Fruit fly (Drosophila melanogaster) whole organism, prepupa: ENCODE data around the gene CG4666.

ENCODE experiments used
- Blimp-1 ChIP-seq: fragments of 200-800 bp; sonication (Bioruptor generic); optimal IDR thresholded peaks from 3 replicates; lab custom pipeline; 2017; ENCODE audit warnings: missing biosample characterization, missing genetic modification characterization, mild to moderate bottlenecking, moderate library complexity, missing genetic modification reagents
- CG10631 ChIP-seq: fragments of 200-800 bp; sonication (Bioruptor generic); optimal IDR thresholded peaks from 2 replicates; lab custom pipeline; 2016; ENCODE audit warnings: missing biosample characterization, missing genetic modification characterization
- CG10669 ChIP-seq: fragments of 200-800 bp; sonication (Bioruptor generic); optimal IDR thresholded peaks from 3 replicates; lab custom pipeline; 2018; ENCODE audit warnings: missing biosample characterization, mild to moderate bottlenecking, missing genetic modification characterization, moderate library complexity
- CG11294 ChIP-seq: fragments of 200-800 bp; sonication (Bioruptor generic); IDR thresholded peaks from 2 replicates; pipeline ENCODE4 v1.3.6; 2022; ENCODE audit warnings: missing biosample characterization, missing genetic modification characterization
- CG11902 ChIP-seq: fragments of 200-800 bp; sonication (Bioruptor generic); optimal IDR thresholded peaks from 3 replicates; lab custom pipeline; 2016; ENCODE audit warnings: missing biosample characterization, missing genetic modification characterization
- CG15336 ChIP-seq: fragments of 200-800 bp; sonication (Bioruptor generic); IDR thresholded peaks from 2 replicates; pipeline ENCODE4 v1.3.6; 2022; ENCODE audit warnings: missing biosample characterization, missing genetic modification characterization
- CG1621 ChIP-seq: fragments of 200-800 bp; sonication (Bioruptor generic); optimal IDR thresholded peaks from 3 replicates; lab custom pipeline; 2018; ENCODE audit warnings: missing biosample characterization, mild to moderate bottlenecking, missing genetic modification characterization
- CG16779 ChIP-seq: fragments of 200-800 bp; sonication (Bioruptor generic); optimal IDR thresholded peaks from 3 replicates; lab custom pipeline; 2017; ENCODE audit warnings: missing biosample characterization, mild to moderate bottlenecking, missing genetic modification characterization
- CG3032 ChIP-seq: fragments of 200-800 bp; optimal IDR thresholded peaks from 2 replicates; lab custom pipeline; 2019; ENCODE audit warnings: missing biosample characterization, mild to moderate bottlenecking, missing genetic modification characterization, moderate library complexity
- CG32006 ChIP-seq: fragments of 200-800 bp; sonication (Bioruptor generic); optimal IDR thresholded peaks from 3 replicates; lab custom pipeline; 2017; ENCODE audit warnings: missing biosample characterization, mild to moderate bottlenecking, missing genetic modification characterization
- CG3919 ChIP-seq: fragments of 200-800 bp; sonication (Bioruptor generic); optimal IDR thresholded peaks from 3 replicates; lab custom pipeline; 2016; ENCODE audit warnings: missing biosample characterization, missing genetic modification characterization
- CG4318 ChIP-seq: fragments of 200-800 bp; sonication (Bioruptor generic); optimal IDR thresholded peaks from 3 replicates; lab custom pipeline; 2017; ENCODE audit warnings: missing biosample characterization, mild to moderate bottlenecking, missing genetic modification characterization
- CG6163 ChIP-seq: fragments of 200-800 bp; sonication (Bioruptor generic); IDR thresholded peaks from 3 replicates; pipeline ENCODE4 v1.3.6; 2022; ENCODE audit warnings: missing biosample characterization, missing genetic modification characterization
- CG6276 ChIP-seq: fragments of 200-800 bp; sonication (Bioruptor generic); optimal IDR thresholded peaks from 2 replicates; lab custom pipeline; 2017; ENCODE audit warnings: missing biosample characterization, mild to moderate bottlenecking, missing genetic modification characterization
- CG6792 ChIP-seq: fragments of 200-800 bp; sonication (Bioruptor generic); optimal IDR thresholded peaks from 3 replicates; lab custom pipeline; 2016; ENCODE audit warnings: missing biosample characterization, missing genetic modification characterization
- CG7368 ChIP-seq: fragments of 200-800 bp; sonication (Bioruptor generic); optimal IDR thresholded peaks from 3 replicates; lab custom pipeline; 2016; ENCODE audit warnings: missing biosample characterization, missing genetic modification characterization
- CG8319 ChIP-seq: fragments of 200-800 bp; sonication (Bioruptor generic); optimal IDR thresholded peaks from 3 replicates; lab custom pipeline; 2016; ENCODE audit warnings: missing biosample characterization, missing genetic modification characterization
- CG8632 ChIP-seq: fragments of 200-800 bp; sonication (Bioruptor generic); optimal IDR thresholded peaks from 3 replicates; lab custom pipeline; 2016; ENCODE audit warnings: missing biosample characterization, missing genetic modification characterization
- CG9139 ChIP-seq: fragments of 200-800 bp; sonication (Bioruptor generic); optimal IDR thresholded peaks from 3 replicates; lab custom pipeline; 2017; ENCODE audit warnings: missing biosample characterization, mild to moderate bottlenecking, missing genetic modification characterization
- Eip75B ChIP-seq: fragments of 200-800 bp; sonication (Bioruptor generic); optimal IDR thresholded peaks from 3 replicates; lab custom pipeline; 2016; ENCODE audit warnings: missing biosample characterization, missing genetic modification characterization
- Eip78C ChIP-seq: fragments of 200-800 bp; sonication (Bioruptor generic); peaks from one replicate; lab custom pipeline; 2016; ENCODE audit warnings: missing biosample characterization, missing genetic modification characterization
- Eip93F ChIP-seq: fragments of 200-800 bp; sonication (Bioruptor generic); optimal IDR thresholded peaks from 2 replicates; lab custom pipeline; 2016; ENCODE audit warnings: missing biosample characterization, mild to moderate bottlenecking, missing genetic modification characterization
- Ets21C ChIP-seq: fragments of 200-800 bp; sonication (Bioruptor generic); optimal IDR thresholded peaks from 3 replicates; lab custom pipeline; 2016; ENCODE audit warnings: missing biosample characterization, missing genetic modification characterization
- Ets96B ChIP-seq: fragments of 200-800 bp; optimal IDR thresholded peaks from 2 replicates; lab custom pipeline; 2019; ENCODE audit warnings: missing biosample characterization, mild to moderate bottlenecking, missing genetic modification characterization, moderate library complexity
- Gug ChIP-seq: fragments of 200-800 bp; sonication (Bioruptor generic); IDR thresholded peaks from 2 replicates; pipeline ENCODE4 v1.3.6; 2022; ENCODE audit warnings: missing biosample characterization, missing genetic modification characterization
- Hr38 ChIP-seq: sonication (Bioruptor generic); optimal IDR thresholded peaks from 2 replicates; lab custom pipeline; 2016; ENCODE audit warnings: missing biosample characterization, missing genetic modification characterization
- Hr4 ChIP-seq: fragments of 200-800 bp; sonication (Bioruptor generic); optimal IDR thresholded peaks from 3 replicates; lab custom pipeline; 2016; ENCODE audit warnings: missing biosample characterization, missing genetic modification characterization
- Lpt ChIP-seq: fragments of 200-800 bp; sonication (Bioruptor generic); optimal IDR thresholded peaks from 3 replicates; lab custom pipeline; 2016; ENCODE audit warnings: missing biosample characterization, missing genetic modification characterization
- Met ChIP-seq: fragments of 200-800 bp; sonication (Bioruptor generic); optimal IDR thresholded peaks from 3 replicates; lab custom pipeline; 2016; ENCODE audit warnings: missing biosample characterization, missing genetic modification characterization
- OdsH ChIP-seq: fragments of 200-800 bp; sonication (Bioruptor generic); optimal IDR thresholded peaks from 3 replicates; lab custom pipeline; 2016; ENCODE audit warnings: missing biosample characterization, missing genetic modification characterization
- Smox ChIP-seq: fragments of 200-800 bp; sonication (Bioruptor generic); optimal IDR thresholded peaks from 3 replicates; lab custom pipeline; 2016; ENCODE audit warnings: missing biosample characterization, missing genetic modification characterization
- Sox102F ChIP-seq: fragments of 200-800 bp; sonication (Bioruptor generic); optimal IDR thresholded peaks from 2 replicates; lab custom pipeline; 2016; ENCODE audit warnings: missing biosample characterization, mild to moderate bottlenecking, missing genetic modification characterization
- Sox14 ChIP-seq: fragments of 200-800 bp; sonication (Bioruptor generic); optimal IDR thresholded peaks from 3 replicates; lab custom pipeline; 2016; ENCODE audit warnings: missing biosample characterization, missing genetic modification characterization
- achi ChIP-seq: fragments of 200-800 bp; sonication (Bioruptor generic); optimal IDR thresholded peaks from 3 replicates; lab custom pipeline; 2016; ENCODE audit warnings: missing biosample characterization, missing genetic modification characterization
- acj6 ChIP-seq: fragments of 200-800 bp; sonication (Bioruptor generic); optimal IDR thresholded peaks from 3 replicates; lab custom pipeline; 2016; ENCODE audit warnings: missing biosample characterization, missing genetic modification characterization
- cyc ChIP-seq: fragments of 200-800 bp; sonication (Bioruptor generic); optimal IDR thresholded peaks from 3 replicates; lab custom pipeline; 2016; ENCODE audit warnings: missing biosample characterization, missing genetic modification characterization
- dsx ChIP-seq: fragments of 200-800 bp; optimal IDR thresholded peaks from 3 replicates; lab custom pipeline; 2019; ENCODE audit warnings: missing biosample characterization, mild to moderate bottlenecking, missing genetic modification characterization, moderate library complexity; ENCODE audit not compliant: poor library complexity, severe bottlenecking
- eg ChIP-seq: fragments of 200-800 bp; sonication (Bioruptor generic); IDR thresholded peaks from 3 replicates; pipeline ENCODE4 v1.3.6; 2022; ENCODE audit warnings: missing biosample characterization, missing genetic modification characterization
- esn ChIP-seq: fragments of 200-800 bp; sonication (Bioruptor generic); optimal IDR thresholded peaks from 2 replicates; lab custom pipeline; 2016; ENCODE audit warnings: missing biosample characterization, mild to moderate bottlenecking, missing genetic modification characterization, moderate library complexity
- fd59A ChIP-seq: fragments of 200-800 bp; sonication (Bioruptor generic); optimal IDR thresholded peaks from 2 replicates; lab custom pipeline; 2017; ENCODE audit warnings: missing biosample characterization, mild to moderate bottlenecking, missing genetic modification characterization, missing genetic modification reagents
- fd85E ChIP-seq: fragments of 200-800 bp; sonication (Bioruptor generic); optimal IDR thresholded peaks from 3 replicates; lab custom pipeline; 2016; ENCODE audit warnings: missing biosample characterization, missing genetic modification characterization
- net ChIP-seq: fragments of 200-800 bp; sonication (Bioruptor generic); optimal IDR thresholded peaks from 3 replicates; lab custom pipeline; 2016; ENCODE audit warnings: missing biosample characterization, missing genetic modification characterization
- pdm3 ChIP-seq: fragments of 200-800 bp; sonication (Bioruptor generic); optimal IDR thresholded peaks from 3 replicates; lab custom pipeline; 2016; ENCODE audit warnings: missing biosample characterization, missing genetic modification characterization
- salr ChIP-seq, 2 experiments: fragments of 200-800 bp; sonication (Bioruptor generic); optimal IDR thresholded peaks; 3 replicates each; lab custom pipeline; 2016 to 2018; ENCODE audit warnings: missing biosample characterization in 2 of 2, missing genetic modification characterization in 2 of 2, mild to moderate bottlenecking in 1 of 2
- svp ChIP-seq: fragments of 200-800 bp; sonication (Bioruptor generic); peaks from one replicate; lab custom pipeline; 2016; ENCODE audit warnings: missing biosample characterization, missing genetic modification characterization
- topi ChIP-seq: fragments of 200-800 bp; sonication (Bioruptor generic); optimal IDR thresholded peaks from 3 replicates; lab custom pipeline; 2016; ENCODE audit warnings: missing biosample characterization, missing genetic modification characterization
- vri ChIP-seq: fragments of 200-800 bp; sonication (Bioruptor generic); optimal IDR thresholded peaks from 3 replicates; lab custom pipeline; 2016; ENCODE audit warnings: missing biosample characterization, mild to moderate bottlenecking, missing genetic modification characterization

CG4666 gene

dm6 chrX:6059135-6059824 is 18.3 kb downstream of the CG4666 start (continued):
- TF ChIP-seq Hr4 (GFP tag; lab: Kevin White, UChicago) = peak; percentile 77
- peak; percentile 83 for TF ChIP-seq eg (GFP tag; lab: Robert Waterston, UW)
- TF ChIP-seq svp (GFP tag; lab: Kevin White, UChicago) = peak; percentile 91
- peak; percentile 81 for TF ChIP-seq CG15336 (GFP tag; lab: Robert Waterston, UW)
- peak; percentile 93 for TF ChIP-seq CG6792 (GFP tag; lab: Kevin White, UChicago)
- TF ChIP-seq CG3919 = peak; percentile 90
- peak; percentile 47 for TF ChIP-seq CG16779 (tag; lab: Kevin White, UChicago)
- TF ChIP-seq vri (GFP tag; lab: Kevin White, UChicago) = peak; percentile 15
- peak; percentile 50 for TF ChIP-seq Eip93F (GFP tag; lab: Kevin White, UChicago)
- TF ChIP-seq CG9139 (GFP tag; lab: Kevin White, UChicago) = no peak
- peak; percentile 83 for TF ChIP-seq Smox (GFP tag; lab: Kevin White, UChicago)
- TF ChIP-seq dsx (GFP tag; lab: Kevin White, UChicago) = no peak
- peak; percentile 63 for TF ChIP-seq fd85E
- peak; percentile 82 for TF ChIP-seq OdsH (GFP tag; lab: Kevin White, UChicago)
- peak; percentile 78 for TF ChIP-seq Sox14 (GFP tag; lab: Kevin White, UChicago)
- TF ChIP-seq Hr38 (GFP tag; lab: Kevin White, UChicago) = no peak
- peak; percentile 87 for TF ChIP-seq topi
- TF ChIP-seq Ets21C = peak; percentile 82
- TF ChIP-seq CG8319 (GFP tag; lab: Kevin White, UChicago) = peak; percentile 86
- peak; percentile 87 for TF ChIP-seq pdm3 (GFP tag; lab: Kevin White, UChicago)
- TF ChIP-seq Ets96B (tag; lab: Kevin White, UChicago) = no peak
- peak; percentile 45; the same call in 1 of the 2 replicates for TF ChIP-seq CG11294
- peak; percentile 88 for TF ChIP-seq CG8632 (GFP tag; lab: Kevin White, UChicago)
- TF ChIP-seq salr (GFP tag; optimal IDR thresholded peaks at IDR 0.05; lab: Kevin White, UChicago) = peak in 1 of 2 experiments; percentile 40
- TF ChIP-seq, all 60 proteins: peak for 54

DNA sequence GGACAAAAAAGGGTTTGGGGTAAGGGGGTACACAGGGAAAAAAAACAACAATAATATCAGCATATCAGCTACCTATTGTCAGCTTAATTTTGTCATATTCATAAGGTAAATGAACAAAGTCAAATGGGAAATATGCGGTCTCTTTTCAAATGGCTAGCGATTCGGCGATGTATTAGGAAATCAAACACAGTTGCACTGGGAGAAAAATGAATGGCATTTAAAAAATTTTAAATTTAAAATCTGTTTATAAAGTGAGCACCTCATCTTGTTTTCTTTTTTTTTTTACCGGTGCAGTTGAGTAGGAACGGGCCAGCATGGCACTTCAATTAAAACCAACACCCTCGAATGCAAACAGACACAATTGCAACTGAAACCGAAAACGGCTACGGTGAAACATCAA is 23.6 kb downstream of the CG4666 start:
- peak; percentile 35; the same call in 1 of the 3 replicates for TF ChIP-seq CG6163 (GFP tag; lab: Robert Waterston, UW)
- no peak for TF ChIP-seq Gug
- TF ChIP-seq CG32006 (GFP tag; lab: Kevin White, UChicago) = peak; percentile 44
- no peak for TF ChIP-seq cyc
- no peak for TF ChIP-seq topi
- no peak for TF ChIP-seq dsx (GFP tag; lab: Kevin White, UChicago)
- TF ChIP-seq OdsH (GFP tag; lab: Kevin White, UChicago) = no peak
- TF ChIP-seq fd85E = no peak
- TF ChIP-seq Sox102F = no peak
- TF ChIP-seq CG10669 (GFP tag; lab: Kevin White, UChicago) = no peak
- peak; percentile 37 for TF ChIP-seq CG4318 (GFP tag; lab: Kevin White, UChicago)
- no peak for TF ChIP-seq Hr38 (GFP tag; lab: Kevin White, UChicago)
- no peak for TF ChIP-seq CG3032
- peak; percentile 32; the same call in 1 of the 3 replicates for TF ChIP-seq eg (GFP tag; lab: Robert Waterston, UW)
- TF ChIP-seq Eip93F (GFP tag; lab: Kevin White, UChicago) = no peak
- peak; percentile 18 for TF ChIP-seq Eip75B (GFP tag; lab: Kevin White, UChicago)
- TF ChIP-seq Blimp-1 = no peak
- peak; percentile 11 for TF ChIP-seq achi (GFP tag; lab: Kevin White, UChicago)
- peak; percentile 31 for TF ChIP-seq svp (GFP tag; lab: Kevin White, UChicago)
- TF ChIP-seq Ets21C = no peak
- peak; percentile 31 for TF ChIP-seq CG10631
- no peak for TF ChIP-seq Met (GFP tag; lab: Kevin White, UChicago)
- TF ChIP-seq Eip78C (GFP tag; lab: Kevin White, UChicago) = peak; percentile 58
- no peak for TF ChIP-seq Sox14 (GFP tag; lab: Kevin White, UChicago)
- peak; percentile 34 for TF ChIP-seq CG15336 (GFP tag; lab: Robert Waterston, UW)
- TF ChIP-seq CG11294 = no peak
- no peak for TF ChIP-seq fd59A
- TF ChIP-seq CG1621 = no peak
- TF ChIP-seq pdm3 (GFP tag; lab: Kevin White, UChicago) = peak; percentile 8
- TF ChIP-seq Hr4 (GFP tag; lab: Kevin White, UChicago) = peak; percentile 59
- TF ChIP-seq CG8319 (GFP tag; lab: Kevin White, UChicago) = no peak
- no peak for TF ChIP-seq esn (GFP tag; lab: Kevin White, UChicago)
- TF ChIP-seq CG7368 (GFP tag; lab: Kevin White, UChicago) = no peak
- TF ChIP-seq CG6276 (GFP tag; lab: Kevin White, UChicago) = peak; percentile 15
- TF ChIP-seq acj6 = no peak
- no peak for TF ChIP-seq net (GFP tag; lab: Kevin White, UChicago)
- TF ChIP-seq CG11902 (GFP tag; lab: Kevin White, UChicago) = no peak
- TF ChIP-seq Lpt (GFP tag; lab: Kevin White, UChicago) = no peak
